Worm (Caenorhabditis elegans) whole organism, L4 larva: ENCODE data around the gene capa-1.

Experiments used
- F10B5.3 ChIP-seq: sonication (generic microtip); optimal IDR thresholded peaks from 2 replicates; lab custom pipeline; 2016; ENCODE audit warnings: mild to moderate bottlenecking, missing genetic modification characterization, missing compliant biosample characterization
- F44E2.7 ChIP-seq: fragments of 200-800 bp; sonication (Bioruptor generic); IDR thresholded peaks from 2 replicates; pipeline ENCODE4 v2.1.2; 2022; ENCODE audit warnings: missing genetic modification characterization, missing compliant biosample characterization
- T20F7.1 ChIP-seq: fragments of 200-800 bp; sonication (Bioruptor generic); optimal IDR thresholded peaks from 2 replicates; lab custom pipeline; 2018; ENCODE audit warnings: mild to moderate bottlenecking, missing genetic modification characterization, missing compliant biosample characterization
- ZK337.2 ChIP-seq: fragments of 200-800 bp; sonication (Bioruptor generic); IDR thresholded peaks from 2 replicates; pipeline ENCODE4 v1.3.6; 2022; ENCODE audit warnings: missing genetic modification reagents, missing genetic modification characterization, missing compliant biosample characterization
- aha-1 ChIP-seq: fragments of 150-350 bp; peaks from one replicate; lab custom pipeline; 2014; ENCODE audit warnings: missing biosample characterization, missing genetic modification characterization
- attf-4 ChIP-seq: sonication (generic microtip); optimal IDR thresholded peaks from 3 replicates; lab custom pipeline; 2017; ENCODE audit warnings: missing biosample characterization, missing genetic modification characterization
- ceh-28 ChIP-seq: fragments of 150-350 bp; optimal IDR thresholded peaks from 2 replicates; lab custom pipeline; 2014; ENCODE audit warnings: missing biosample characterization, missing genetic modification reagents, missing genetic modification characterization
- ceh-32 ChIP-seq: sonication (generic microtip); optimal IDR thresholded peaks from 2 replicates; lab custom pipeline; 2016; ENCODE audit warnings: mild to moderate bottlenecking, missing genetic modification characterization, missing compliant biosample characterization; ENCODE audit not compliant: poor library complexity
- ctbp-1 ChIP-seq: fragments of 200-800 bp; sonication (Bioruptor generic); IDR thresholded peaks from 2 replicates; pipeline ENCODE4 v1.3.6; 2022; ENCODE audit warnings: missing genetic modification reagents, missing genetic modification characterization, missing compliant biosample characterization
- daf-12 ChIP-seq: fragments of 150-350 bp; optimal IDR thresholded peaks from 2 replicates; lab custom pipeline; 2014; ENCODE audit warnings: missing biosample characterization, missing genetic modification reagents, missing genetic modification characterization
- dmd-6 ChIP-seq: fragments of 200-800 bp; sonication (Bioruptor generic); IDR thresholded peaks from 2 replicates; pipeline ENCODE4 v1.3.6; 2022; ENCODE audit warnings: missing genetic modification reagents, missing genetic modification characterization, missing compliant biosample characterization
- fkh-10 ChIP-seq: fragments of 150-350 bp; optimal IDR thresholded peaks from 2 replicates; lab custom pipeline; 2014; ENCODE audit warnings: missing biosample characterization, missing genetic modification reagents, missing genetic modification characterization
- fos-1 ChIP-seq: fragments of 150-350 bp; optimal IDR thresholded peaks from 2 replicates; lab custom pipeline; 2014; ENCODE audit warnings: missing biosample characterization, missing genetic modification characterization
- hlh-30 ChIP-seq: sonication (generic microtip); optimal IDR thresholded peaks from 2 replicates; lab custom pipeline; 2017; ENCODE audit warnings: antibody characterized with exemption, mild to moderate bottlenecking, missing genetic modification characterization, missing compliant biosample characterization; ENCODE audit not compliant: insufficient read depth
- lin-15B ChIP-seq: fragments of 150-350 bp; sonication (generic microtip); optimal IDR thresholded peaks from 3 replicates; lab custom pipeline; 2014; ENCODE audit warnings: missing biosample characterization, missing genetic modification characterization
- lin-29 ChIP-seq: fragments of 200-800 bp; sonication (Bioruptor generic); IDR thresholded peaks from 2 replicates; pipeline ENCODE4 v1.3.6; 2022; ENCODE audit warnings: missing genetic modification reagents, missing genetic modification characterization, missing compliant biosample characterization
- mdt-29 ChIP-seq: fragments of 200-800 bp; sonication (Bioruptor generic); IDR thresholded peaks from 2 replicates; pipeline ENCODE4 v1.3.6; 2022; ENCODE audit warnings: missing genetic modification reagents, missing genetic modification characterization, missing compliant biosample characterization
- nhr-237 ChIP-seq: sonication (generic microtip); optimal IDR thresholded peaks from 2 replicates; lab custom pipeline; 2017; ENCODE audit warnings: missing biosample characterization, missing genetic modification characterization
- nhr-28 ChIP-seq: fragments of 150-350 bp; optimal IDR thresholded peaks from 2 replicates; lab custom pipeline; 2014; ENCODE audit warnings: missing biosample characterization, missing genetic modification characterization
- nhr-42 ChIP-seq: fragments of 200-800 bp; sonication (Bioruptor generic); IDR thresholded peaks from 2 replicates; pipeline ENCODE4 v1.3.6; 2022; ENCODE audit warnings: missing genetic modification characterization, missing compliant biosample characterization
- nhr-48 ChIP-seq: sonication (generic microtip); optimal IDR thresholded peaks from 2 replicates; lab custom pipeline; 2016; ENCODE audit warnings: mild to moderate bottlenecking, missing genetic modification characterization, missing compliant biosample characterization
- pha-4 ChIP-seq, 2 experiments: fragments of 150-350 bp in 1 of 2; fragments of 200-800 bp in 1 of 2; sonication (Bioruptor generic) in 1 of 2; IDR thresholded peaks in 1 of 2; optimal IDR thresholded peaks in 1 of 2; 2 replicates each; pipeline versions ENCODE4 v1.3.6 to Lab custom; 2014 to 2022; ENCODE audit warnings: missing genetic modification characterization in 2 of 2, missing genetic modification reagents in 2 of 2, missing biosample characterization in 1 of 2, missing compliant biosample characterization in 1 of 2
- php-3 ChIP-seq: fragments of 200-800 bp; sonication (Bioruptor generic); IDR thresholded peaks from 2 replicates; pipeline ENCODE4 v1.3.6; 2022; ENCODE audit warnings: missing genetic modification reagents, missing genetic modification characterization, missing compliant biosample characterization
- set-16 ChIP-seq: fragments of 200-800 bp; sonication (Bioruptor generic); IDR thresholded peaks from 2 replicates; pipeline ENCODE4 v1.3.6; 2022; ENCODE audit warnings: missing genetic modification reagents, missing genetic modification characterization, missing compliant biosample characterization
- snpc-1.2 ChIP-seq: fragments of 200-800 bp; sonication (Bioruptor generic); IDR thresholded peaks from 2 replicates; pipeline ENCODE4 v1.3.6; 2022; ENCODE audit warnings: missing genetic modification reagents, missing genetic modification characterization, missing compliant biosample characterization
- tra-1 ChIP-seq: fragments of 200-800 bp; sonication (Bioruptor generic); IDR thresholded peaks from 2 replicates; pipeline ENCODE4 v1.3.6; 2022; ENCODE audit warnings: missing genetic modification reagents, missing genetic modification characterization, missing compliant biosample characterization
- unc-62 ChIP-seq, 3 experiments: fragments of 150-350 bp in 1 of 3; sonication (generic microtip); optimal IDR thresholded peaks in 2 of 3; peaks in 1 of 3; 1 replicate in 1 of 3; 2 replicates in 2 of 3; lab custom pipeline; 2014 to 2017; ENCODE audit warnings: missing biosample characterization in 3 of 3, missing genetic modification characterization in 3 of 3, missing genetic modification reagents in 3 of 3, missing genotype in 1 of 3
- vab-7 ChIP-seq: fragments of 200-800 bp; sonication (Bioruptor generic); IDR thresholded peaks from 2 replicates; pipeline ENCODE4 v1.3.6; 2022; ENCODE audit warnings: missing genetic modification reagents, missing genetic modification characterization, missing compliant biosample characterization
- zip-2 ChIP-seq: fragments of 150-350 bp; optimal IDR thresholded peaks from 2 replicates; lab custom pipeline; 2014; ENCODE audit warnings: missing biosample characterization, missing genetic modification characterization

capa-1 gene

DNA sequence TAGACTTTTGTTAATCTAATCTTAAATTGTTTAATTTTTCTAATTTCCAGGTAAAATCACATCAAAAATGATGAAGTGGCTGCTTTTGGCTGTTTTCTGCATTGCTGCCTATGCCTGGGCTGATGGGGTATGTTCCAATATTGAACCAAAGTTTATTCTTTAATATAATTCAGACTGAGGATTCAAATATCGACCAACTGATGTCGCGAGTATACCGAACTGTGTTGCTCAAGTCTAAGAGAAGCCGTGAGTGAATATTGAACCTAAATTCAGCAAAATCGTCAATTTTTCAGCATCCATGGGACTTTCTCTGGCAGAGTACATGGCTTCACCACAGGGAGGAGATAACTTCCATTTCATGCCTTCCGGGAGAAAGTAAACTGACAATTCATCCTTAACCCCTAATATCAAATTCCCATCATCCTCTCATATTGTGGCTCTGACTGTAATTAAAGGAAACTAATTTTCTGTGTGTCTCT lies 14.6 kb upstream of the capa-1 start, which contains the start of gene nlp-49:
Gene nlp-49, plus strand, starts transcription at position 51 of the 479 bp plus-strand sequence.
- TF ChIP-seq hlh-30 = no peak
- TF ChIP-seq dmd-6 (GFP tag; lab: Robert Waterston, UW) = no peak
- TF ChIP-seq unc-62 (GFP tag; optimal IDR thresholded peaks at IDR 0.05 in 1 of 2; lab: Kevin White, UChicago) = peak in 1 of 2 experiments; percentile 40
- no peak for TF ChIP-seq unc-62 (tag; optimal IDR thresholded peaks at IDR 0.05; lab: Kevin White, UChicago)
- TF ChIP-seq aha-1 = peak; percentile 97
- no peak for TF ChIP-seq lin-29 (GFP tag; lab: Robert Waterston, UW)
- TF ChIP-seq ZK337.2 (GFP tag; lab: Robert Waterston, UW) = no peak

DNA sequence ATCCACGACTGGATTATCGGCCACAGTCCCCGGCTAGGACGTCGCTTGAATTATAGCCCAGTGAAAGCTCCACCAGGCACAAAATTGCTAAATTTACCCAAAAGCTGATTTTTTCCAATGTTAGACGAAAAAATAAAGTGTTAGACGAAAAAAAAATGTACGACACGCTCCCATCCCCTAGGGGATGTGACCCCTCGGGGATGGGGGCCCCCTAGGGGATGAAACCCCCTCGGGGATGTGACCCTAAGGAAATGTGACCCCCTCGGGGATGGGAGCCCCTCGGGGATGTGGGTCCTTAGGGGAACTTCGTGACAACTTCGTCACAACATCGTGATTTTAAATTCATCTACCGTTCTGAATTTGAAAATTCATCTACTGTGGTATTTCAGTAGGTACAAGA lies 13.4 kb upstream of the capa-1 start:
- TF ChIP-seq snpc-1.2 (GFP tag; lab: Robert Waterston, UW) (0 out of 2 replicates have a peak, but pooled peaks have one; percentile 13), set-16 (GFP tag; lab: Robert Waterston, UW) (peak; percentile 71), tra-1 (0 out of 2 replicates have a peak, but pooled peaks have one; percentile 9), nhr-28 (tag; lab: Kevin White, UChicago) (no peak)

DNA sequence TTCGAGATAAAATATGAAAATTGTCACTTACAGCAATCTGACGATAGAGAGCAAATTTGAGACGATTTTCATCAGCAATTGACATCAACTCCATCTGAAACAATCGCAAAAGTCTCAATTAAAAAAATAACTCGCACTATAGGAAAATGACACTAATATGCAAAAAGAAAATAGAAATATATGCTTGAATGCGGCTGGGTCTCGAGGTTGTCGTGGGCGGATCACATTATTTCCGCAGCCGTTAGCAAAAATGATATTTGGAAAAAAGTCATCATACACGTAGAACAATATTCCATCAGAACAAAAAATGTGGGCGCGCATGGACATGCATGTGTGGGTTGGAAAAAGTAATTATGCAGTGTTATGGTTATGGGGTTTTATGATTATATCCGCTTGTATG lies 1.9 kb upstream of the capa-1 start, which contains the start of gene Y23B4A.1:
Gene Y23B4A.1, minus strand, starts transcription at position 101 of the 400 bp plus-strand sequence.
- no peak for TF ChIP-seq lin-15B (tag; lab: Kevin White, UChicago)
- TF ChIP-seq nhr-237 (tag; lab: Kevin White, UChicago) = no peak
- TF ChIP-seq F10B5.3 (tag; lab: Kevin White, UChicago) = no peak
- TF ChIP-seq mdt-29 (GFP tag; lab: Robert Waterston, UW) = no peak
- no peak for TF ChIP-seq nhr-42
- TF ChIP-seq fkh-10 = no peak
- TF ChIP-seq nhr-48 = no peak
- TF ChIP-seq pha-4 (GFP tag; IDR thresholded peaks at IDR 0.05; lab: Robert Waterston, UW) = no peak
- no peak for TF ChIP-seq pha-4 (tag; optimal IDR thresholded peaks at IDR 0.05; lab: Kevin White, UChicago)
- TF ChIP-seq fos-1 (tag; lab: Kevin White, UChicago) = no peak
- no peak for TF ChIP-seq F44E2.7
- no peak for TF ChIP-seq php-3 (GFP tag; lab: Robert Waterston, UW)
- TF ChIP-seq daf-12 (tag; lab: Kevin White, UChicago) = no peak
- TF ChIP-seq zip-2 = no peak
- no peak for TF ChIP-seq attf-4
- TF ChIP-seq ceh-28 (tag; lab: Kevin White, UChicago) = no peak
- no peak for TF ChIP-seq vab-7 (GFP tag; lab: Robert Waterston, UW)
- TF ChIP-seq nhr-28 (tag; lab: Kevin White, UChicago) = no peak
- TF ChIP-seq ceh-32 (tag; lab: Kevin White, UChicago) = no peak

DNA sequence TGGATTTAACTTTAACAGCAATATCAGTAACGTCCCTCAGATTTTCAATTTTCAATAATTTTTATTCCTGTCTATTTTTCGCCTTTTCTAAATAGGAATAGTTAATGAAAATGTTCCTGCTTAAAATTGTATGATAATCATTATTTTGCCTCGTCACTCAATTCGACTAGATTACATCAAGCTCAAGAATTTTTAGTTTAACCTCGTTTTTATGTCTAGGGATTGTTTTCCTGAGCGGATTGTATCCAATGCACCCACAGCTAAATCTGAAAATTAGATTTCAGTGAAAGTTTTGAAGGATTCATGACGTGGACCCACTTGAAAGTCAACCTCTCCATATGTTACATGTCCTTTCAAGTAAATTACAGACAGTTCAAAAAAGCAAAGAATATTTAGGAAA lies 4.5 kb downstream of the capa-1 start:
- TF ChIP-seq aha-1 (peak; percentile 91), unc-62 (GFP tag; optimal IDR thresholded peaks at IDR 0.05 in 1 of 2; lab: Kevin White, UChicago) (no peak), unc-62 (tag; optimal IDR thresholded peaks at IDR 0.05; lab: Kevin White, UChicago) (no peak)

DNA sequence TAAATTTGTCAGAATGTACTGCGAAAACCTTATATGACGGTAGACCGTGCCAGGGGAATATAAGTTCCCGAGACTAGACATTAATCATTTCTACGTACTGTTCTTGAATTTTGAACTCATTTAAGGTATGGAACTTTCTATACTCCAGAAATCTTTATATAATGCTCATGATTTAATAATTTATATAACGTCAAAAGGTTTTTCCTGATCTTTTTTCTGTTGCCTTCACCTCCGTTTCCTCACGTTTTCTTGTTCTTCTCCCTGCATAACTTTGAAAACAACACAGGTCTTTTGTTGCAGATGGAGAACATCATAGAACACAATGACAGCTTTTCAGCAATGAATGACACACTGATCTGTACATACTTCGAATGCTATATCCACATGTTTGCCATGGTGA lies 11.6 kb downstream of the capa-1 start, which contains the start of gene egl-6:
Gene egl-6, plus strand, starts transcription at position 301 of the 400 bp plus-strand sequence.
- TF ChIP-seq aha-1 (peak; percentile 36), T20F7.1 (GFP tag; lab: Kevin White, UChicago) (no peak)

DNA sequence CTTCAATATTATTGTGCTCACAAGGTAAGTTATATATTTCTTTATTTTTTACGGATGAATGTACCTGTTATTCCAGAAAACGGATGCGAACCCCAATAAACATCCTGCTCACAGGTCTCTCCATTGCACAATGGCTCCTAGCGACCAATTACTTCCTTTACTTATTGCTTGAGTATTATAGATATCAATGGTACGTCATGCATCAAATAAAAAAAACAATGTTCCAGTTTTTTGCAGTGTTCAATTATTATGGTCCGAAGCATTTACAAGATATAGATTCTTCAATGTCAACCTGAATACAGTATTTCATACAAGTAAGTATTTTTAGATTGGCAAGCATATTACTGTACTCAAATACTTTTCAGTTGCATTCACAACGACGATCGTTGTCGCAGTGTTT lies 13.7 kb downstream of the capa-1 start:
- TF ChIP-seq unc-62 (GFP tag; optimal IDR thresholded peaks at IDR 0.05 in 1 of 2; lab: Kevin White, UChicago) = peak in 1 of 2 experiments; percentile 69
- TF ChIP-seq unc-62 (tag; optimal IDR thresholded peaks at IDR 0.05; lab: Kevin White, UChicago) = no peak
- TF ChIP-seq ctbp-1 = no peak
